Worm (Caenorhabditis elegans) whole organism, late embryonic: ENCODE results near the gene uroc-1.

Experiments
- C08G9.2 ChIP-seq: sonication (generic microtip); optimal IDR thresholded peaks from 2 replicates; lab custom pipeline; 2016; ENCODE audit warnings: mild to moderate bottlenecking, missing genetic modification characterization, moderate library complexity, missing compliant biosample characterization
- C38D4.7 ChIP-seq: fragments of 200-800 bp; sonication (Bioruptor generic); optimal IDR thresholded peaks from 2 replicates; lab custom pipeline; 2018; ENCODE audit warnings: mild to moderate bottlenecking, missing genetic modification characterization, moderate library complexity, missing compliant biosample characterization
- F13H6.1 ChIP-seq: sonication (generic microtip); optimal IDR thresholded peaks from 2 replicates; lab custom pipeline; 2016; ENCODE audit warnings: missing genetic modification characterization, missing compliant biosample characterization
- K02D7.2 ChIP-seq: sonication (generic microtip); optimal IDR thresholded peaks from 2 replicates; lab custom pipeline; 2017; ENCODE audit warnings: mild to moderate bottlenecking, missing genetic modification characterization, missing compliant biosample characterization
- Y22D7AL.16 ChIP-seq: sonication (generic microtip); optimal IDR thresholded peaks from 2 replicates; lab custom pipeline; 2016; ENCODE audit warnings: missing genetic modification characterization, missing compliant biosample characterization
- ahr-1 ChIP-seq: sonication (generic microtip); optimal IDR thresholded peaks from 2 replicates; lab custom pipeline; 2016; ENCODE audit warnings: missing genetic modification characterization, missing compliant biosample characterization
- ceh-14 ChIP-seq: sonication (generic microtip); optimal IDR thresholded peaks from 2 replicates; lab custom pipeline; 2016; ENCODE audit warnings: missing genotype, missing genetic modification characterization, missing compliant biosample characterization
- ceh-18 ChIP-seq: sonication (generic microtip); optimal IDR thresholded peaks from 2 replicates; lab custom pipeline; 2016; ENCODE audit warnings: missing genetic modification characterization, missing compliant biosample characterization
- ceh-22 ChIP-seq: sonication (generic microtip); optimal IDR thresholded peaks from 2 replicates; lab custom pipeline; 2017; ENCODE audit warnings: missing biosample characterization, missing genetic modification characterization
- ceh-24 ChIP-seq: sonication (generic microtip); optimal IDR thresholded peaks from 2 replicates; lab custom pipeline; 2016; ENCODE audit warnings: mild to moderate bottlenecking, missing genetic modification characterization, missing compliant biosample characterization
- ceh-30 ChIP-seq: fragments of 150-350 bp; optimal IDR thresholded peaks from 2 replicates; lab custom pipeline; 2014; ENCODE audit warnings: missing biosample characterization, missing genetic modification characterization
- ceh-45 ChIP-seq: fragments of 200-800 bp; sonication (Bioruptor generic); IDR thresholded peaks from 2 replicates; pipeline ENCODE4 v1.3.6; 2022; ENCODE audit warnings: missing genetic modification reagents, missing genetic modification characterization, missing compliant biosample characterization
- ceh-48 ChIP-seq: sonication (generic microtip); optimal IDR thresholded peaks from 2 replicates; lab custom pipeline; 2016; ENCODE audit warnings: missing genetic modification characterization, inconsistent platforms, missing compliant biosample characterization
- ceh-6 ChIP-seq: fragments of 200-800 bp; sonication (Bioruptor generic); optimal IDR thresholded peaks from 2 replicates; lab custom pipeline; 2018; ENCODE audit warnings: mild to moderate bottlenecking, missing genetic modification characterization, missing compliant biosample characterization
- ceh-9 ChIP-seq: sonication (generic microtip); optimal IDR thresholded peaks from 2 replicates; lab custom pipeline; 2016; ENCODE audit warnings: mild to moderate bottlenecking, missing genetic modification characterization, inconsistent platforms, missing compliant biosample characterization
- che-1 ChIP-seq: sonication (generic microtip); optimal IDR thresholded peaks from 2 replicates; lab custom pipeline; 2016; ENCODE audit warnings: mild to moderate bottlenecking, missing genetic modification characterization, missing compliant biosample characterization
- dmd-4 ChIP-seq: sonication (generic microtip); optimal IDR thresholded peaks from 2 replicates; lab custom pipeline; 2016; ENCODE audit warnings: borderline replicate concordance, missing genetic modification characterization, missing compliant biosample characterization
- dve-1 ChIP-seq: sonication (generic microtip); optimal IDR thresholded peaks from 2 replicates; lab custom pipeline; 2017; ENCODE audit warnings: antibody characterized with exemption, mild to moderate bottlenecking, missing genetic modification characterization, missing compliant biosample characterization
- elt-2 ChIP-seq: sonication (generic microtip); optimal IDR thresholded peaks from 2 replicates; lab custom pipeline; 2016; ENCODE audit warnings: missing genetic modification reagents, missing genetic modification characterization, missing compliant biosample characterization
- elt-4 ChIP-seq: sonication (generic microtip); optimal IDR thresholded peaks from 2 replicates; lab custom pipeline; 2016; ENCODE audit warnings: missing genetic modification characterization, missing compliant biosample characterization
- eyg-1 ChIP-seq: sonication (generic microtip); optimal IDR thresholded peaks from 2 replicates; lab custom pipeline; 2016; ENCODE audit warnings: missing genotype, missing genetic modification characterization, missing compliant biosample characterization
- hlh-6 ChIP-seq: sonication (generic microtip); optimal IDR thresholded peaks from 2 replicates; lab custom pipeline; 2016; ENCODE audit warnings: missing genotype, missing genetic modification characterization, missing compliant biosample characterization
- lim-6 ChIP-seq: sonication (generic microtip); optimal IDR thresholded peaks from 2 replicates; lab custom pipeline; 2016; ENCODE audit warnings: missing genetic modification characterization, missing compliant biosample characterization
- nfya-1 ChIP-seq: sonication (generic microtip); optimal IDR thresholded peaks from 2 replicates; lab custom pipeline; 2017; ENCODE audit warnings: missing genetic modification characterization, mild to moderate bottlenecking, missing compliant biosample characterization, antibody characterized with exemption, moderate library complexity
- npax-4 ChIP-seq: sonication (generic microtip); optimal IDR thresholded peaks from 2 replicates; lab custom pipeline; 2016; ENCODE audit warnings: missing genetic modification characterization, missing compliant biosample characterization
- pag-3 ChIP-seq: sonication (generic microtip); optimal IDR thresholded peaks from 2 replicates; lab custom pipeline; 2016; ENCODE audit warnings: missing compliant biosample characterization, missing genetic modification characterization, borderline replicate concordance
- pha-2 ChIP-seq: sonication (generic microtip); optimal IDR thresholded peaks from 2 replicates; lab custom pipeline; 2017; ENCODE audit warnings: mild to moderate bottlenecking, missing genetic modification characterization, missing compliant biosample characterization
- pqm-1 ChIP-seq: sonication (generic microtip); optimal IDR thresholded peaks from 2 replicates; lab custom pipeline; 2016; ENCODE audit warnings: missing genetic modification characterization, missing compliant biosample characterization
- ref-2 ChIP-seq: sonication (generic microtip); optimal IDR thresholded peaks from 2 replicates; lab custom pipeline; 2016; ENCODE audit warnings: missing genetic modification characterization, missing compliant biosample characterization
- sdc-2 ChIP-seq: sonication (generic microtip); optimal IDR thresholded peaks from 2 replicates; lab custom pipeline; 2016; ENCODE audit warnings: missing genotype, missing genetic modification characterization, missing compliant biosample characterization
- sox-2 ChIP-seq: fragments of 200-800 bp; sonication (Bioruptor generic); IDR thresholded peaks from 2 replicates; pipeline ENCODE4 v1.3.6; 2022; ENCODE audit warnings: missing genetic modification reagents, missing genetic modification characterization, missing compliant biosample characterization
- sox-4 ChIP-seq: sonication (generic microtip); optimal IDR thresholded peaks from 2 replicates; lab custom pipeline; 2017; ENCODE audit warnings: mild to moderate bottlenecking, missing genetic modification characterization, inconsistent platforms, missing compliant biosample characterization
- tbx-7 ChIP-seq: sonication (generic microtip); optimal IDR thresholded peaks from 2 replicates; lab custom pipeline; 2016; ENCODE audit warnings: missing genotype, missing genetic modification characterization, missing compliant biosample characterization
- unc-3 ChIP-seq, 2 experiments: fragments of 200-800 bp in 1 of 2; sonication (Bioruptor generic) in 1 of 2; sonication (generic microtip) in 1 of 2; conservative IDR thresholded peaks in 1 of 2; optimal IDR thresholded peaks in 1 of 2; 2 replicates each; pipeline versions ENCODE4 v1.3.6 to Lab custom; 2016 to 2022; ENCODE audit warnings: missing compliant biosample characterization in 2 of 2, missing genetic modification characterization in 2 of 2, missing genetic modification reagents in 1 of 2
- unc-42 ChIP-seq: sonication (generic microtip); optimal IDR thresholded peaks from 2 replicates; lab custom pipeline; 2016; ENCODE audit warnings: missing genotype, missing genetic modification characterization, missing compliant biosample characterization
- ztf-16 ChIP-seq: sonication (generic microtip); optimal IDR thresholded peaks from 2 replicates; lab custom pipeline; 2017; ENCODE audit warnings: missing genetic modification characterization, missing compliant biosample characterization

uroc-1 gene

DNA sequence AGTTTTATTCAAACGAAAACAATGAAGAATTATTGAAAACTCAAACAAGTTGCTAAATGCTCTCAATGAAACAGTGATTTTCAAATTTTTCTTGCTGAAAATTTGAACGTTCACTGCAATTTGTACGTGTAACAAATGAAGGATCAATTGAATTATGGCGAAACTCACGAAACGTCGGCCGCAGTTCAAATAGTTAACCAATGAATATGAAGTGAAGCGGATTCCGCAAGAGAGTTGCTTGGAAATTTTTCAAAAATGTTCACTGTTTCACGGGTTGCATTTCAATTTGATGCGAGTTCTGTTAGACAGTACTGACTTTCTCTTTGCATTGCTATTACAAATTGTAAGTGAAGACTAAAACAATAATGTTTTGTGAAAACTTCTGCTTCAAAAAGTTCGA lies 7.6 kb downstream of the uroc-1 start:
- no peak for TF ChIP-seq ceh-14
- no peak for TF ChIP-seq K02D7.2 (tag; lab: Kevin White, UChicago)
- no peak for TF ChIP-seq sox-4 (tag; lab: Kevin White, UChicago)
- TF ChIP-seq C08G9.2 (tag; lab: Kevin White, UChicago): no peak
- no peak for TF ChIP-seq elt-4
- TF ChIP-seq lim-6: no peak
- no peak for TF ChIP-seq tbx-7 (tag; lab: Kevin White, UChicago)
- no peak for TF ChIP-seq pha-2 (tag; lab: Kevin White, UChicago)
- no peak for TF ChIP-seq npax-4
- TF ChIP-seq ceh-9 (tag; lab: Kevin White, UChicago): no peak
- no peak for TF ChIP-seq ceh-22
- no peak for TF ChIP-seq ceh-45 (GFP tag; lab: Robert Waterston, UW)
- no peak for TF ChIP-seq dmd-4
- no peak for TF ChIP-seq pag-3
- no peak for TF ChIP-seq ceh-6 (GFP tag; lab: Kevin White, UChicago)
- no peak for TF ChIP-seq eyg-1 (tag; lab: Kevin White, UChicago)
- no peak for TF ChIP-seq ceh-30 (tag; lab: Kevin White, UChicago)
- no peak for TF ChIP-seq sox-2 (GFP tag; lab: Robert Waterston, UW)

DNA sequence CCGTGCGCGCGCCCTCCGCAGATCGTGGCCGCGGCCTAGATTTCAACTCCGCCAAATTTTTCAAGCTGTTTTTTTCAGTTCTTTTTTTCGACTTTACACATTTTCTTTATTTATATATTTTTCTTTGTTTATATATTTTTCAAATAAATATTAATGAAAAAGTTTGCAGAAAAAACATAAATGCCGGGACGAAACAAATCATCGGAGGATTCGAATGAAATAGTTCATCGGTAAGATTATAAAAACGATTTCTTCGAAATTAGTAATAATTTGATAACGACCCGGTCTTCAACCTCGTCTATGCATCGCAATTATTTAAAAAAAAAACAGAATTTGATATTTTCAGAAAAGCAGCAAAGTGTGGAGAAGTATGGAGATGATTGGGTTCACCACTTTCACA lies 9.2 kb downstream of the uroc-1 start, which contains the start of gene Y51H4A.6:
Gene Y51H4A.6 (plus strand): TSS at position 301 of the 400 bp plus-strand sequence.
- no peak for TF ChIP-seq sdc-2 (tag; lab: Kevin White, UChicago)
- no peak for TF ChIP-seq ceh-18
- TF ChIP-seq pqm-1: no peak
- no peak for TF ChIP-seq ceh-24 (tag; lab: Kevin White, UChicago)
- TF ChIP-seq elt-4: no peak
- no peak for TF ChIP-seq che-1 (tag; lab: Kevin White, UChicago)
- TF ChIP-seq nfya-1 (tag; lab: Kevin White, UChicago): no peak
- TF ChIP-seq, all 69 proteins: peak for 0

DNA sequence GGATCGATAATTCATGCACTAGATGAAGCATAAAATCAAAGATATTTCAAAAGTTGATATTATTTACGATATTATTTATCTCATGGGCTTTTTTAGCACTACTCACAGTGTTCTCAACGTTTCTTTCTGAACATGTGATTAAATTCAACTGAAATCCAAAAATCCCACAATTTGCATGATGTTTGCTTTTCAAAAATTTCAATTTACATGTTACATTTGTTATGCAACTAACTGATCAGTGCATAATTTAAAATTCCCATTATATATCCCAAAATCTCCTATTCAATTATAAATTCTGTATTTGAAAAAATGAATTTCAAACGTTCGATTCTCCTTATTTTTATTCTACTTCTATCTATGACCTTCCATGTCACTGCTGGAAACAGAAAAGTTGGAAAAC lies 14.2 kb downstream of the uroc-1 start, which contains the start of gene Y51H4A.937:
Gene Y51H4A.937 (plus strand): TSS at position 301 of the 400 bp plus-strand sequence.
- no peak for TF ChIP-seq ahr-1 (tag; lab: Kevin White, UChicago)
- no peak for TF ChIP-seq ceh-48 (tag; lab: Kevin White, UChicago)
- no peak for TF ChIP-seq pha-2 (tag; lab: Kevin White, UChicago)
- TF ChIP-seq ceh-14: no peak
- TF ChIP-seq nfya-1 (tag; lab: Kevin White, UChicago): no peak
- TF ChIP-seq dve-1 (tag; lab: Kevin White, UChicago): no peak
- no peak for TF ChIP-seq ceh-45 (GFP tag; lab: Robert Waterston, UW)

DNA sequence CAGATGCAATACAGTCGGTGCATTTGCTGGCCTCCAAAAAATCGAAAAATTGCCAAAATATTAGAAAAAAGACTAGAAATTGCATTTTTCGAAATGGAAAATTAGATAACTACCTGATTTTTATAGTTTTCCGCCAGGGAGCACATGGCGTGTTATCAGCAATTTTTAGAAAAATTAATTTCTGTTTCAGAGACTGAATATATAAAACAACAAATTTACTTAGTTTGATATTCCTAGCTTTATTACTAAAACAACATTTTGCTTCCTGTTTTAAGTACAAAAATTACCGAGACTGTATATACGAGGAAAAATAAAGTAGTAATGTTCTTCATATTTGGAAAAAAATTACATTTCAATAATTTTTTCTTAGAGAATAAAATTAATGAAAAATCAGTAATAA lies 16.5 kb downstream of the uroc-1 start, which contains the start of gene Y51H4A.5:
Gene Y51H4A.5 (minus strand): TSS at position 101 of the 400 bp plus-strand sequence.
- TF ChIP-seq hlh-6 (tag; lab: Kevin White, UChicago): no peak
- no peak for TF ChIP-seq ceh-30 (tag; lab: Kevin White, UChicago)
- no peak for TF ChIP-seq npax-4
- TF ChIP-seq ceh-18: no peak
- no peak for TF ChIP-seq unc-42 (tag; lab: Kevin White, UChicago)
- TF ChIP-seq C38D4.7 (GFP tag; lab: Kevin White, UChicago): no peak
- no peak for TF ChIP-seq sdc-2 (tag; lab: Kevin White, UChicago)
- TF ChIP-seq Y22D7AL.16: no peak
- TF ChIP-seq unc-3 (GFP tag; conservative IDR thresholded peaks at IDR 0.05; lab: Robert Waterston, UW): no peak
- no peak for TF ChIP-seq unc-3 (tag; optimal IDR thresholded peaks at IDR 0.05; lab: Kevin White, UChicago)
- no peak for TF ChIP-seq C08G9.2 (tag; lab: Kevin White, UChicago)
- TF ChIP-seq lim-6: no peak
- TF ChIP-seq ceh-48 (tag; lab: Kevin White, UChicago): no peak
- TF ChIP-seq ref-2 (tag; lab: Kevin White, UChicago): no peak
- TF ChIP-seq ztf-16: no peak

DNA sequence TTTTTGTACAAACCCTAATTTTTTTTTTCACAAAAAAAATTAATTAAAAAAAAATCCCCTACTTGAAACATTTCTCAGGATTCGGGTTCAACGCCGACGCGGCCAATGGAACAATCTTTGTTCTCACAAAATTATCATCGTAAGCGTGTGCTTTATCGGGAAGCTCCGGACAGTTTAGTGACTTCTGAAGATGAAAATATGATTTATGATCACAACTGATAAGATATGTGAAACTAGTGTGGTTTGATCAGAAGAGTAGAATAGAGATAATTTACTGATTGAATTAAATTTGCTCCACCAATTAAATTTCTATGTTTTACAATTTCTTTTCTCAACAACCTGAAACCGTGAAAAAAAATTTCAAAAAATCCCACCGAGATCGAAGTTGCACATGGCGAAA lies 17.5 kb downstream of the uroc-1 start:
- no peak for TF ChIP-seq F13H6.1 (tag; lab: Kevin White, UChicago)
- peak; percentile 16 for TF ChIP-seq elt-2
- TF ChIP-seq, all 69 proteins: peak for 1
